Fruit fly (Drosophila melanogaster) whole organism, pupa: ENCODE results near the gene CG31915.

Experiments used
- CG10348 ChIP-seq: fragments of 200-800 bp; sonication (Bioruptor generic); IDR thresholded peaks from 2 replicates; pipeline ENCODE4 v1.3.6; 2022; ENCODE audit warnings: missing biosample characterization, missing genetic modification characterization
- CG15710 ChIP-seq: fragments of 200-800 bp; sonication (Bioruptor generic); optimal IDR thresholded peaks from 2 replicates; lab custom pipeline; 2018; ENCODE audit warnings: missing biosample characterization, mild to moderate bottlenecking, missing genetic modification characterization, moderate library complexity
- CG17806 ChIP-seq: fragments of 200-800 bp; sonication (Bioruptor generic); optimal IDR thresholded peaks from 2 replicates; lab custom pipeline; 2018; ENCODE audit warnings: missing biosample characterization, mild to moderate bottlenecking, missing genetic modification characterization, moderate library complexity
- CG32121 ChIP-seq: fragments of 200-800 bp; sonication (Bioruptor generic); IDR thresholded peaks from 2 replicates; pipeline ENCODE4 v1.3.6; 2022; ENCODE audit warnings: missing biosample characterization, missing genetic modification characterization
- CG34367 ChIP-seq: fragments of 200-800 bp; sonication (Bioruptor generic); optimal IDR thresholded peaks from 2 replicates; lab custom pipeline; 2018; ENCODE audit warnings: missing biosample characterization, mild to moderate bottlenecking, missing genetic modification characterization
- CG8301 ChIP-seq: fragments of 200-800 bp; sonication (Bioruptor generic); optimal IDR thresholded peaks from 2 replicates; lab custom pipeline; 2018; ENCODE audit warnings: missing biosample characterization, mild to moderate bottlenecking, missing genetic modification characterization
- CG9948 ChIP-seq: fragments of 200-800 bp; sonication (Bioruptor generic); optimal IDR thresholded peaks from 2 replicates; lab custom pipeline; 2018; ENCODE audit warnings: missing biosample characterization, mild to moderate bottlenecking, missing genetic modification characterization, moderate library complexity
- D1 ChIP-seq: fragments of 200-800 bp; sonication (Bioruptor generic); optimal IDR thresholded peaks from 2 replicates; lab custom pipeline; 2018; ENCODE audit warnings: missing biosample characterization, mild to moderate bottlenecking, missing genetic modification characterization, moderate library complexity
- Pif1B ChIP-seq: fragments of 200-800 bp; sonication (Bioruptor generic); optimal IDR thresholded peaks from 3 replicates; lab custom pipeline; 2016; ENCODE audit warnings: missing biosample characterization, missing genetic modification characterization
- rn ChIP-seq: fragments of 200-800 bp; sonication (Bioruptor generic); IDR thresholded peaks from 2 replicates; pipeline ENCODE4 v1.3.6; 2022; ENCODE audit warnings: missing biosample characterization, missing genetic modification characterization

DNA sequence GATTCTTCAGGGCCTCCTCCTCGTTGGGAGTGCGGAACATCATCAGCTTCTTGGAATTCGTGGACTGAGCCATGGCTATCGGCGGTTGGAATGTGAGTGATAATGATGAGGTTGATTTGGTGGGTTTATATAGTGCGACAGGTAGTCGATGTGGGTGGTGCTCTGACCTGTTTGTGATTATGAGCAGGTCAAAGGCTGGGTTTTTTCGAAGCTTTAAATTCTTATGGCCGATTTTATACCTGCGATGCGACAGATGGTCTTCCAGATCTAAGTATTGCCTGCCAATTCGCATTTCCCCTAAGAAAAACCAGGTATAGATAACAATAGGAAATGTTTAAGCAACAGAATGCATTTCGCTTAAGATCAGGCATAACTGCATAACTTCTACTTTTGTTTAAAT, 22.8 kb downstream of the CG31915 start, which contains the start of gene CG14014:
- no peak for TF ChIP-seq CG17806 (tag; lab: Kevin White, UChicago)
- no peak for TF ChIP-seq CG34367 (tag; lab: Kevin White, UChicago)
- TF ChIP-seq CG15710 (tag; lab: Kevin White, UChicago), result no peak
- TF ChIP-seq CG8301 (tag; lab: Kevin White, UChicago), result no peak
- no peak for TF ChIP-seq CG9948 (tag; lab: Kevin White, UChicago)
- no peak for TF ChIP-seq D1 (tag; lab: Kevin White, UChicago)
- no peak for TF ChIP-seq CG10348 (GFP tag; lab: Robert Waterston, UW)
- TF ChIP-seq CG32121, result no peak
- no peak for TF ChIP-seq rn (GFP tag; lab: Robert Waterston, UW)
- no peak for TF ChIP-seq Pif1B (GFP tag; lab: Kevin White, UChicago)
